Fruit fly (Drosophila melanogaster) whole organism, adult: ENCODE results near the gene Tis11.

Experiments
- CG11617 ChIP-seq: fragments of 200-800 bp; sonication (Bioruptor generic); optimal IDR thresholded peaks from 2 replicates; lab custom pipeline; 2017; ENCODE audit warnings: mild to moderate bottlenecking, missing biosample characterization, missing genetic modification reagents, missing genetic modification characterization
- CG12768 ChIP-seq: fragments of 200-800 bp; sonication (Bioruptor generic); optimal IDR thresholded peaks from 2 replicates; lab custom pipeline; 2017; ENCODE audit warnings: missing biosample characterization, missing genetic modification characterization, mild to moderate bottlenecking, moderate library complexity, missing genetic modification reagents
- CG14711 ChIP-seq: fragments of 200-800 bp; sonication (Bioruptor generic); optimal IDR thresholded peaks from 2 replicates; lab custom pipeline; 2018; ENCODE audit warnings: missing biosample characterization, mild to moderate bottlenecking, missing genetic modification characterization, moderate library complexity
- CG1620 ChIP-seq: fragments of 200-800 bp; sonication (Bioruptor generic); optimal IDR thresholded peaks from 2 replicates; lab custom pipeline; 2016; ENCODE audit warnings: missing biosample characterization, missing genetic modification characterization
- CG33017 ChIP-seq: fragments of 200-800 bp; sonication (Bioruptor generic); optimal IDR thresholded peaks from 2 replicates; lab custom pipeline; 2018; ENCODE audit warnings: missing biosample characterization, mild to moderate bottlenecking, missing genetic modification characterization, moderate library complexity
- CG5204 ChIP-seq: fragments of 200-800 bp; sonication (Bioruptor generic); optimal IDR thresholded peaks from 2 replicates; lab custom pipeline; 2016; ENCODE audit warnings: missing biosample characterization, missing genetic modification characterization
- CG7045 ChIP-seq: fragments of 200-800 bp; sonication (Bioruptor generic); optimal IDR thresholded peaks from 2 replicates; lab custom pipeline; 2017; ENCODE audit warnings: missing biosample characterization, mild to moderate bottlenecking, missing genetic modification characterization
- CG7101 ChIP-seq: fragments of 200-800 bp; sonication (Bioruptor generic); optimal IDR thresholded peaks from 2 replicates; lab custom pipeline; 2018; ENCODE audit warnings: missing biosample characterization, mild to moderate bottlenecking, missing genetic modification characterization, moderate library complexity
- Clk ChIP-seq: fragments of 200-800 bp; sonication (Bioruptor generic); optimal IDR thresholded peaks from 2 replicates; lab custom pipeline; 2017; ENCODE audit warnings: missing biosample characterization, missing genetic modification characterization
- Crg-1 ChIP-seq: fragments of 200-800 bp; sonication (Bioruptor generic); optimal IDR thresholded peaks from 2 replicates; lab custom pipeline; 2016; ENCODE audit warnings: missing biosample characterization, missing genetic modification characterization
- Hr96 ChIP-seq: fragments of 200-800 bp; sonication (Bioruptor generic); optimal IDR thresholded peaks from 2 replicates; lab custom pipeline; 2016; ENCODE audit warnings: missing biosample characterization, missing genetic modification characterization
- Mnt ChIP-seq: fragments of 200-800 bp; sonication (Bioruptor generic); optimal IDR thresholded peaks from 2 replicates; lab custom pipeline; 2016; ENCODE audit warnings: missing biosample characterization, mild to moderate bottlenecking, missing genetic modification characterization
- bab1 ChIP-seq: fragments of 200-800 bp; sonication (Bioruptor generic); optimal IDR thresholded peaks from 3 replicates; lab custom pipeline; 2019; ENCODE audit warnings: missing biosample characterization, mild to moderate bottlenecking, missing genetic modification characterization, moderate library complexity
- cic ChIP-seq: fragments of 200-800 bp; sonication (Bioruptor generic); optimal IDR thresholded peaks from 2 replicates; lab custom pipeline; 2017; ENCODE audit warnings: missing biosample characterization, mild to moderate bottlenecking, missing genetic modification characterization, moderate library complexity
- cnc ChIP-seq, 2 experiments: fragments of >200 bp; optimal IDR thresholded peaks; 2 replicates each; lab custom pipeline; 2017
- kay ChIP-seq: fragments of 200-800 bp; sonication (Bioruptor generic); peaks from one replicate; lab custom pipeline; 2016; ENCODE audit warnings: missing biosample characterization, missing genetic modification characterization, borderline replicate concordance
- ovo ChIP-seq: fragments of 200-800 bp; sonication (Bioruptor generic); optimal IDR thresholded peaks from 2 replicates; lab custom pipeline; 2016; ENCODE audit warnings: missing biosample characterization, missing genetic modification characterization
- pad ChIP-seq: fragments of 200-800 bp; sonication (Bioruptor generic); optimal IDR thresholded peaks from 3 replicates; lab custom pipeline; 2017; ENCODE audit warnings: missing biosample characterization, missing genetic modification characterization, mild to moderate bottlenecking, moderate library complexity, missing genetic modification reagents
- tj ChIP-seq: fragments of 200-800 bp; sonication (Bioruptor generic); optimal IDR thresholded peaks from 3 replicates; lab custom pipeline; 2017; ENCODE audit warnings: missing biosample characterization, mild to moderate bottlenecking, missing genetic modification characterization, moderate library complexity
- toe ChIP-seq: fragments of 200-800 bp; sonication (Bioruptor generic); optimal IDR thresholded peaks from 2 replicates; lab custom pipeline; 2016; ENCODE audit warnings: missing biosample characterization, missing genetic modification characterization

The Tis11 gene

dm6 chrX:12666471-12666884, 7.3 kb downstream of the Tis11 start:
- TF ChIP-seq cic (GFP tag; lab: Kevin White, UChicago) (peak; percentile 20), tj (GFP tag; lab: Kevin White, UChicago) (no peak), CG1620 (peak; percentile 63), kay (GFP tag; lab: Kevin White, UChicago) (peak; percentile 64), Mnt (GFP tag; lab: Kevin White, UChicago) (peak; percentile 79), cnc (optimal IDR thresholded peaks at IDR 0.05; lab: Kevin White, UChicago) (no peak), toe (GFP tag; lab: Kevin White, UChicago) (no peak), CG14711 (tag; lab: Kevin White, UChicago) (peak; percentile 93), CG5204 (GFP tag; lab: Kevin White, UChicago) (peak; percentile 33), CG7045 (GFP tag; lab: Kevin White, UChicago) (peak; percentile 68), CG11617 (GFP tag; lab: Kevin White, UChicago) (peak; percentile 84), bab1 (GFP tag; lab: Kevin White, UChicago) (peak; percentile 91), CG12768 (peak; percentile 65), ovo (no peak), Crg-1 (peak; percentile 70), Hr96 (GFP tag; lab: Kevin White, UChicago) (peak; percentile 53), Clk (GFP tag; lab: Kevin White, UChicago) (no peak), pad (GFP tag; lab: Kevin White, UChicago) (peak; percentile 81), CG33017 (tag; lab: Kevin White, UChicago) (peak; percentile 87), CG7101 (tag; lab: Kevin White, UChicago) (peak; percentile 95)

dm6 chrX:12667008-12667407, 7.8 kb downstream of the Tis11 start:
- no peak for TF ChIP-seq CG7101 (tag; lab: Kevin White, UChicago)
- no peak for TF ChIP-seq CG33017 (tag; lab: Kevin White, UChicago)
- TF ChIP-seq bab1 (GFP tag; lab: Kevin White, UChicago): no peak
- no peak for TF ChIP-seq cic (GFP tag; lab: Kevin White, UChicago)
- no peak for TF ChIP-seq Crg-1
- TF ChIP-seq CG1620: no peak
- no peak for TF ChIP-seq CG7045 (GFP tag; lab: Kevin White, UChicago)
- TF ChIP-seq CG5204 (GFP tag; lab: Kevin White, UChicago): no peak

dm6 chrX:12667600-12668250, 8.5 kb downstream of the Tis11 start:
- TF ChIP-seq tj (GFP tag; lab: Kevin White, UChicago): no peak
- no peak for TF ChIP-seq cnc (optimal IDR thresholded peaks at IDR 0.05; lab: Kevin White, UChicago)
- peak; percentile 12 for TF ChIP-seq Clk (GFP tag; lab: Kevin White, UChicago)
- TF ChIP-seq ovo: peak; percentile 46
- peak; percentile 27 for TF ChIP-seq CG12768
- peak; percentile 3 for TF ChIP-seq bab1 (GFP tag; lab: Kevin White, UChicago)
- TF ChIP-seq CG7045 (GFP tag; lab: Kevin White, UChicago): no peak
- no peak for TF ChIP-seq CG1620
- peak; percentile 87 for TF ChIP-seq kay (GFP tag; lab: Kevin White, UChicago)
- peak; percentile 9 for TF ChIP-seq CG11617 (GFP tag; lab: Kevin White, UChicago)
- TF ChIP-seq pad (GFP tag; lab: Kevin White, UChicago): peak; percentile 9
- TF ChIP-seq CG7101 (tag; lab: Kevin White, UChicago): peak; percentile 26
- TF ChIP-seq CG14711 (tag; lab: Kevin White, UChicago): no peak
- TF ChIP-seq CG5204 (GFP tag; lab: Kevin White, UChicago): no peak
- TF ChIP-seq CG33017 (tag; lab: Kevin White, UChicago): peak; percentile 2
- TF ChIP-seq Crg-1: no peak
- TF ChIP-seq Hr96 (GFP tag; lab: Kevin White, UChicago): no peak
- peak; percentile 75 for TF ChIP-seq cic (GFP tag; lab: Kevin White, UChicago)
- TF ChIP-seq Mnt (GFP tag; lab: Kevin White, UChicago): peak; percentile 94

dm6 chrX:12668723-12669122, 9.5 kb downstream of the Tis11 start:
- TF ChIP-seq toe (GFP tag; lab: Kevin White, UChicago) (no peak), cic (GFP tag; lab: Kevin White, UChicago) (peak; percentile 19)

dm6 chrX:12669659-12670488, 10.7 kb downstream of the Tis11 start:
- TF ChIP-seq pad (GFP tag; lab: Kevin White, UChicago): peak; percentile 87
- no peak for TF ChIP-seq kay (GFP tag; lab: Kevin White, UChicago)
- TF ChIP-seq cic (GFP tag; lab: Kevin White, UChicago): no peak
- TF ChIP-seq CG7101 (tag; lab: Kevin White, UChicago): peak; percentile 59
- no peak for TF ChIP-seq CG33017 (tag; lab: Kevin White, UChicago)
- peak; percentile 27 for TF ChIP-seq ovo
- TF ChIP-seq CG7045 (GFP tag; lab: Kevin White, UChicago): no peak
- no peak for TF ChIP-seq CG1620
- TF ChIP-seq tj (GFP tag; lab: Kevin White, UChicago): no peak
- TF ChIP-seq CG12768: no peak
- no peak for TF ChIP-seq CG5204 (GFP tag; lab: Kevin White, UChicago)
- peak; percentile 79 for TF ChIP-seq bab1 (GFP tag; lab: Kevin White, UChicago)
- no peak for TF ChIP-seq Hr96 (GFP tag; lab: Kevin White, UChicago)
- no peak for TF ChIP-seq Clk (GFP tag; lab: Kevin White, UChicago)
- TF ChIP-seq CG14711 (tag; lab: Kevin White, UChicago): peak; percentile 45
- no peak for TF ChIP-seq CG11617 (GFP tag; lab: Kevin White, UChicago)
- TF ChIP-seq toe (GFP tag; lab: Kevin White, UChicago): no peak
- TF ChIP-seq Mnt (GFP tag; lab: Kevin White, UChicago): no peak
- no peak for TF ChIP-seq Crg-1
- TF ChIP-seq cnc (optimal IDR thresholded peaks at IDR 0.05; lab: Kevin White, UChicago): no peak
